Fruit fly (Drosophila melanogaster) whole organism, embryonic: ENCODE measurements around the gene Doc2.

ENCODE experiments used
- CG10431 ChIP-seq: fragments of 200-800 bp; sonication (Bioruptor generic); optimal IDR thresholded peaks from 3 replicates; lab custom pipeline; 2018; ENCODE audit warnings: missing biosample characterization, mild to moderate bottlenecking, missing genetic modification characterization
- CG11560 ChIP-seq: fragments of 200-800 bp; sonication (Bioruptor generic); IDR thresholded peaks from 3 replicates; pipeline ENCODE4 v1.3.6; 2022; ENCODE audit warnings: missing biosample characterization, missing genetic modification characterization
- CG11696 ChIP-seq: fragments of 200-800 bp; sonication (Bioruptor generic); IDR thresholded peaks from 2 replicates; pipeline ENCODE4 v1.3.6; 2022; ENCODE audit warnings: missing biosample characterization, missing genetic modification characterization
- CG12219 ChIP-seq: fragments of 200-800 bp; sonication (Bioruptor generic); optimal IDR thresholded peaks from 3 replicates; lab custom pipeline; 2018; ENCODE audit warnings: missing biosample characterization, mild to moderate bottlenecking, missing genetic modification characterization
- CG13287 ChIP-seq: fragments of 200-800 bp; sonication (Bioruptor generic); IDR thresholded peaks from 2 replicates; pipeline ENCODE4 v1.3.6; 2022; ENCODE audit warnings: missing biosample characterization, missing genetic modification characterization; ENCODE audit not compliant: partially characterized antibody
- CG13624 ChIP-seq: fragments of 200-800 bp; sonication (Bioruptor generic); optimal IDR thresholded peaks from 2 replicates; lab custom pipeline; 2016; ENCODE audit warnings: missing biosample characterization, missing genetic modification characterization
- CG15479 ChIP-seq: fragments of 200-800 bp; sonication (Bioruptor generic); optimal IDR thresholded peaks from 3 replicates; lab custom pipeline; 2019; ENCODE audit warnings: missing biosample characterization, mild to moderate bottlenecking, missing genetic modification characterization, moderate library complexity
- CG15514 ChIP-seq: fragments of 200-800 bp; sonication (Bioruptor generic); optimal IDR thresholded peaks from 3 replicates; lab custom pipeline; 2017; ENCODE audit warnings: missing biosample characterization, missing genetic modification characterization, mild to moderate bottlenecking, moderate library complexity, missing genetic modification reagents
- CG3065 ChIP-seq: fragments of 200-800 bp; sonication (Bioruptor generic); optimal IDR thresholded peaks from 2 replicates; lab custom pipeline; 2016; ENCODE audit warnings: missing biosample characterization, missing genetic modification characterization
- CG3838 ChIP-seq: fragments of 200-800 bp; sonication (Bioruptor generic); optimal IDR thresholded peaks from 3 replicates; lab custom pipeline; 2016; ENCODE audit warnings: missing biosample characterization, missing genetic modification characterization
- CG8089 ChIP-seq: fragments of 200-800 bp; sonication (Bioruptor generic); optimal IDR thresholded peaks from 3 replicates; lab custom pipeline; 2016; ENCODE audit warnings: missing biosample characterization, missing genetic modification characterization
- CG8924 ChIP-seq: fragments of 200-800 bp; optimal IDR thresholded peaks from 3 replicates; lab custom pipeline; 2019; ENCODE audit warnings: missing biosample characterization, mild to moderate bottlenecking, missing genetic modification characterization, moderate library complexity
- CHES-1-like ChIP-seq: fragments of 200-800 bp; sonication (Bioruptor generic); optimal IDR thresholded peaks from 2 replicates; lab custom pipeline; 2016; ENCODE audit warnings: missing biosample characterization, missing genetic modification characterization
- Camta ChIP-seq: fragments of 200-800 bp; sonication (Bioruptor generic); optimal IDR thresholded peaks from 2 replicates; lab custom pipeline; 2016; ENCODE audit warnings: missing biosample characterization, missing genetic modification characterization
- Dp ChIP-seq: fragments of 200-800 bp; sonication (Bioruptor generic); optimal IDR thresholded peaks from 2 replicates; lab custom pipeline; 2018; ENCODE audit warnings: missing biosample characterization, mild to moderate bottlenecking, missing genetic modification characterization, moderate library complexity
- Ets65A ChIP-seq: fragments of 200-800 bp; sonication (Bioruptor generic); peaks from one replicate; lab custom pipeline; 2016; ENCODE audit warnings: missing biosample characterization, missing genetic modification characterization
- Hand ChIP-seq: fragments of 200-800 bp; sonication (Bioruptor generic); optimal IDR thresholded peaks from 2 replicates; lab custom pipeline; 2017; ENCODE audit warnings: mild to moderate bottlenecking, missing biosample characterization, missing genetic modification reagents, missing genetic modification characterization
- Hr3 ChIP-seq: fragments of 200-800 bp; sonication (Bioruptor generic); optimal IDR thresholded peaks from 3 replicates; lab custom pipeline; 2016; ENCODE audit warnings: missing biosample characterization, missing genetic modification characterization
- Lhr ChIP-seq: fragments of 200-800 bp; sonication (Bioruptor generic); optimal IDR thresholded peaks from 3 replicates; lab custom pipeline; 2017; ENCODE audit warnings: mild to moderate bottlenecking, missing biosample characterization, missing genetic modification reagents, missing genetic modification characterization
- MBD-R2 ChIP-seq: fragments of 200-800 bp; sonication (Bioruptor generic); IDR thresholded peaks from 2 replicates; pipeline ENCODE4 v1.3.6; 2022; ENCODE audit warnings: missing biosample characterization, missing genetic modification characterization
- MTF-1 ChIP-seq: fragments of 200-800 bp; sonication (Bioruptor generic); optimal IDR thresholded peaks from 2 replicates; lab custom pipeline; 2018; ENCODE audit warnings: missing biosample characterization, mild to moderate bottlenecking, missing genetic modification characterization, borderline replicate concordance
- Max ChIP-seq: fragments of 200-800 bp; sonication (Bioruptor generic); optimal IDR thresholded peaks from 2 replicates; lab custom pipeline; 2016; ENCODE audit warnings: missing biosample characterization, mild to moderate bottlenecking, missing genetic modification characterization
- Optix ChIP-seq: fragments of 200-800 bp; sonication (Bioruptor generic); IDR thresholded peaks from 3 replicates; pipeline ENCODE4 v1.3.6; 2022; ENCODE audit warnings: missing biosample characterization, missing genetic modification characterization
- PHDP ChIP-seq: fragments of 200-800 bp; sonication (Bioruptor generic); optimal IDR thresholded peaks from 3 replicates; lab custom pipeline; 2018; ENCODE audit warnings: missing biosample characterization, mild to moderate bottlenecking, missing genetic modification characterization, moderate library complexity
- Ptx1 ChIP-seq: fragments of 200-800 bp; sonication (Bioruptor generic); IDR thresholded peaks from 2 replicates; pipeline ENCODE4 v1.3.6; 2022; ENCODE audit warnings: missing biosample characterization, missing genetic modification characterization
- Side ChIP-seq: fragments of 200-800 bp; sonication (Bioruptor generic); optimal IDR thresholded peaks from 2 replicates; lab custom pipeline; 2016; ENCODE audit warnings: missing biosample characterization, missing genetic modification characterization
- Spps ChIP-seq: fragments of 200-800 bp; sonication (Bioruptor generic); optimal IDR thresholded peaks from 2 replicates; lab custom pipeline; 2018; ENCODE audit warnings: missing biosample characterization, mild to moderate bottlenecking, missing genetic modification characterization
- Sry-β ChIP-seq: fragments of 200-800 bp; sonication (Bioruptor generic); optimal IDR thresholded peaks from 2 replicates; lab custom pipeline; 2018; ENCODE audit warnings: missing biosample characterization, mild to moderate bottlenecking, missing genetic modification characterization, moderate library complexity
- Ssrp ChIP-seq: fragments of 200-800 bp; sonication (Bioruptor generic); optimal IDR thresholded peaks from 2 replicates; lab custom pipeline; 2018; ENCODE audit warnings: missing biosample characterization, mild to moderate bottlenecking, missing genetic modification characterization, moderate library complexity
- Tbp ChIP-seq: fragments of >200 bp; optimal IDR thresholded peaks from 2 replicates; lab custom pipeline; 2018; ENCODE audit warnings: missing biosample characterization, missing genetic modification characterization
- YL-1 ChIP-seq: fragments of 200-800 bp; sonication (Bioruptor generic); optimal IDR thresholded peaks from 3 replicates; lab custom pipeline; 2017; ENCODE audit warnings: missing biosample characterization, mild to moderate bottlenecking, missing genetic modification characterization
- az2 ChIP-seq: fragments of 200-800 bp; sonication (Bioruptor generic); optimal IDR thresholded peaks from 3 replicates; lab custom pipeline; 2016; ENCODE audit warnings: missing biosample characterization, missing genetic modification characterization
- cad ChIP-seq: fragments of >200 bp; optimal IDR thresholded peaks from 2 replicates; lab custom pipeline; 2017; ENCODE audit warnings: missing biosample characterization, missing genetic modification characterization
- dati ChIP-seq: fragments of 200-800 bp; sonication (Bioruptor generic); IDR thresholded peaks from 2 replicates; pipeline ENCODE4 v1.3.6; 2022; ENCODE audit warnings: missing biosample characterization, missing genetic modification characterization
- ewg ChIP-seq: fragments of 200-800 bp; sonication (Bioruptor generic); optimal IDR thresholded peaks from 3 replicates; lab custom pipeline; 2017; ENCODE audit warnings: mild to moderate bottlenecking, missing biosample characterization, missing genetic modification reagents, missing genetic modification characterization
- lov ChIP-seq, 2 experiments: fragments of 200-800 bp in 1 of 2; fragments of >200 bp in 1 of 2; sonication (Bioruptor generic) in 1 of 2; IDR thresholded peaks in 1 of 2; optimal IDR thresholded peaks in 1 of 2; 2 replicates in 1 of 2; 3 replicates in 1 of 2; pipeline versions ENCODE4 v1.3.6 to Lab custom; 2017 to 2022; ENCODE audit warnings: missing biosample characterization in 1 of 2, missing genetic modification characterization in 1 of 2
- pnt ChIP-seq: fragments of 200-800 bp; sonication (Bioruptor generic); optimal IDR thresholded peaks from 3 replicates; lab custom pipeline; 2016; ENCODE audit warnings: missing biosample characterization, missing genetic modification characterization
- sd ChIP-seq: fragments of 200-800 bp; sonication (Bioruptor generic); optimal IDR thresholded peaks from 3 replicates; lab custom pipeline; 2018; ENCODE audit warnings: missing biosample characterization, mild to moderate bottlenecking, missing genetic modification characterization, moderate library complexity
- ssp ChIP-seq: fragments of 200-800 bp; sonication (Bioruptor generic); IDR thresholded peaks from 2 replicates; pipeline ENCODE4 v1.3.6; 2022; ENCODE audit warnings: missing biosample characterization, missing genetic modification characterization
- tll ChIP-seq, 2 experiments: fragments of 200-800 bp in 1 of 2; fragments of >200 bp in 1 of 2; sonication (Bioruptor generic) in 1 of 2; optimal IDR thresholded peaks; 2 replicates each; lab custom pipeline; 2017 to 2019; ENCODE audit warnings: missing biosample characterization in 2 of 2, missing genetic modification characterization in 2 of 2, mild to moderate bottlenecking in 1 of 2, moderate library complexity in 1 of 2
- toy ChIP-seq: fragments of 200-800 bp; sonication (Bioruptor generic); IDR thresholded peaks from 2 replicates; pipeline ENCODE4 v1.3.6; 2022; ENCODE audit warnings: missing biosample characterization, missing genetic modification characterization
- tup ChIP-seq: fragments of 200-800 bp; sonication (Bioruptor generic); optimal IDR thresholded peaks from 2 replicates; lab custom pipeline; 2016; ENCODE audit warnings: missing biosample characterization, mild to moderate bottlenecking, missing genetic modification characterization, moderate library complexity
- unpg ChIP-seq: fragments of 200-800 bp; sonication (Bioruptor generic); optimal IDR thresholded peaks from 3 replicates; lab custom pipeline; 2018; ENCODE audit warnings: missing biosample characterization, mild to moderate bottlenecking, missing genetic modification characterization, moderate library complexity
- vnd ChIP-seq: fragments of 200-800 bp; sonication (Bioruptor generic); IDR thresholded peaks from 3 replicates; pipeline ENCODE4 v1.3.6; 2022; ENCODE audit warnings: missing biosample characterization, missing genetic modification characterization; ENCODE audit not compliant: partially characterized antibody
- wor ChIP-seq: fragments of 200-800 bp; sonication (Bioruptor generic); IDR thresholded peaks from 2 replicates; pipeline ENCODE4 v1.3.6; 2022; ENCODE audit warnings: missing biosample characterization, missing genetic modification characterization
- zen ChIP-seq: fragments of 200-800 bp; sonication (Bioruptor generic); optimal IDR thresholded peaks from 3 replicates; lab custom pipeline; 2018; ENCODE audit warnings: missing biosample characterization, mild to moderate bottlenecking, missing genetic modification characterization, moderate library complexity

The Doc2 gene

dm6 chr3L:9003369-9003768, 15.7 kb downstream of the Doc2 start (continued):
- no peak for TF ChIP-seq toy
- no peak for TF ChIP-seq tup (GFP tag; lab: Kevin White, UChicago)
- TF ChIP-seq CG8924 (tag; lab: Kevin White, UChicago), result no peak
- no peak for TF ChIP-seq ewg (GFP tag; lab: Kevin White, UChicago)
- TF ChIP-seq MTF-1 (GFP tag; lab: Kevin White, UChicago), result no peak
- peak; percentile 94 for TF ChIP-seq cad

- TF ChIP-seq Max (GFP tag; lab: Kevin White, UChicago) (no peak), zen (tag; lab: Kevin White, UChicago) (peak; percentile 98), lov (optimal IDR thresholded peaks at IDR 0.05; lab: Kevin White, UChicago) (no peak), lov (GFP tag; IDR thresholded peaks at IDR 0.05; lab: Robert Waterston, UW) (peak; percentile 60; the same call in 1 of the 3 replicates), Ets65A (GFP tag; lab: Kevin White, UChicago) (peak; percentile 61), tll (GFP tag; optimal IDR thresholded peaks at IDR 0.05; lab: Kevin White, UChicago) (peak in 1 of 2 experiments; percentile 86), CG15479 (GFP tag; lab: Kevin White, UChicago) (peak; percentile 78), Hand (GFP tag; lab: Kevin White, UChicago) (no peak), az2 (GFP tag; lab: Kevin White, UChicago) (no peak)
Observed at dm6 chr3L:9002527-9002926, 16.5 kb downstream of the Doc2 start.

- TF ChIP-seq sd, result peak; percentile 87
- peak; percentile 86 for TF ChIP-seq CHES-1-like
- TF ChIP-seq tup (GFP tag; lab: Kevin White, UChicago), result no peak
- TF ChIP-seq CG11696, result no peak
- TF ChIP-seq dati (GFP tag; lab: Robert Waterston, UW), result no peak
- no peak for TF ChIP-seq CG3065 (GFP tag; lab: Kevin White, UChicago)
- no peak for TF ChIP-seq Ptx1
- TF ChIP-seq Sry-β (GFP tag; lab: Kevin White, UChicago), result peak; percentile 79
- no peak for TF ChIP-seq wor
- peak; percentile 76 for TF ChIP-seq CG13287
- TF ChIP-seq CG13624, result peak; percentile 74
- no peak for TF ChIP-seq PHDP (tag; lab: Kevin White, UChicago)
- no peak for TF ChIP-seq CG12219 (GFP tag; lab: Kevin White, UChicago)
- TF ChIP-seq YL-1, result peak; percentile 78
- TF ChIP-seq Dp (GFP tag; lab: Kevin White, UChicago), result peak; percentile 56
- TF ChIP-seq vnd (GFP tag; lab: Robert Waterston, UW), result peak; percentile 30; the same call in 1 of the 3 replicates
- TF ChIP-seq unpg (GFP tag; lab: Kevin White, UChicago), result no peak
- no peak for TF ChIP-seq pnt
- TF ChIP-seq Side, result no peak
- TF ChIP-seq CG15514 (GFP tag; lab: Kevin White, UChicago), result peak; percentile 78
- no peak for TF ChIP-seq Optix
- TF ChIP-seq Hr3 (GFP tag; lab: Kevin White, UChicago), result peak; percentile 52
- peak; percentile 97 for TF ChIP-seq Lhr (GFP tag; lab: Kevin White, UChicago)
- TF ChIP-seq ssp (GFP tag; lab: Robert Waterston, UW), result 0 out of 2 replicates have a peak, but pooled peaks have one; percentile 14
- no peak for TF ChIP-seq CG10431 (GFP tag; lab: Kevin White, UChicago)
- no peak for TF ChIP-seq Ssrp (tag; lab: Kevin White, UChicago)
- TF ChIP-seq CG11560 (tag; lab: Robert Waterston, UW), result peak; percentile 100
- no peak for TF ChIP-seq Tbp (GFP tag; lab: Kevin White, UChicago)
- TF ChIP-seq CG3838 (GFP tag; lab: Kevin White, UChicago), result no peak
- TF ChIP-seq CG8089 (GFP tag; lab: Kevin White, UChicago), result peak; percentile 49
- peak; percentile 88 for TF ChIP-seq MBD-R2
- no peak for TF ChIP-seq Spps
- TF ChIP-seq Camta (GFP tag; lab: Kevin White, UChicago), result no peak
Observed at dm6 chr3L:8997686-8998239, 21.3 kb downstream of the Doc2 start, which contains the start of the genes smg and CG5087. Gene smg, minus strand, starts transcription at chr3L:8997989. Gene CG5087, plus strand, starts transcription at chr3L:8998184.
